Fruit fly (Drosophila melanogaster) whole organism, embryonic: ENCODE data around the gene Rdh.

ENCODE experiments used
- Antp ChIP-seq: fragments of 200-800 bp; sonication (Bioruptor generic); optimal IDR thresholded peaks from 3 replicates; lab custom pipeline; 2016; ENCODE audit warnings: missing biosample characterization, missing genetic modification characterization
- B-H1 ChIP-seq: fragments of 200-800 bp; sonication (Bioruptor generic); IDR thresholded peaks from 3 replicates; pipeline ENCODE4 v1.3.6; 2022; ENCODE audit warnings: missing biosample characterization, missing genetic modification characterization
- Blimp-1 ChIP-seq: fragments of 200-800 bp; sonication (Bioruptor generic); optimal IDR thresholded peaks from 3 replicates; lab custom pipeline; 2018; ENCODE audit warnings: missing biosample characterization, missing genetic modification characterization, mild to moderate bottlenecking, moderate library complexity, missing genetic modification reagents
- CG12744 ChIP-seq: fragments of 200-800 bp; sonication (Bioruptor generic); optimal IDR thresholded peaks from 2 replicates; lab custom pipeline; 2016; ENCODE audit warnings: missing biosample characterization, missing genetic modification characterization
- CG15073 ChIP-seq: fragments of 200-800 bp; sonication (Bioruptor generic); optimal IDR thresholded peaks from 2 replicates; lab custom pipeline; 2016; ENCODE audit warnings: missing biosample characterization, missing genetic modification characterization
- CG3065 ChIP-seq: fragments of 200-800 bp; sonication (Bioruptor generic); optimal IDR thresholded peaks from 2 replicates; lab custom pipeline; 2016; ENCODE audit warnings: missing biosample characterization, missing genetic modification characterization
- CG31365 ChIP-seq: fragments of 200-800 bp; sonication (Bioruptor generic); optimal IDR thresholded peaks from 2 replicates; lab custom pipeline; 2018; ENCODE audit warnings: missing biosample characterization, mild to moderate bottlenecking, missing genetic modification characterization
- CG31441 ChIP-seq: fragments of 200-800 bp; sonication (Bioruptor generic); IDR thresholded peaks from 2 replicates; pipeline ENCODE4 v1.3.6; 2022; ENCODE audit warnings: missing biosample characterization, missing genetic modification characterization
- CG42726 ChIP-seq: fragments of 200-800 bp; sonication (Bioruptor generic); IDR thresholded peaks from 2 replicates; pipeline ENCODE4 v1.3.6; 2022; ENCODE audit warnings: missing biosample characterization, missing genetic modification characterization; ENCODE audit not compliant: partially characterized antibody
- CG4617 ChIP-seq: fragments of 200-800 bp; sonication (Bioruptor generic); optimal IDR thresholded peaks from 3 replicates; lab custom pipeline; 2016; ENCODE audit warnings: missing biosample characterization, missing genetic modification characterization, borderline replicate concordance
- CG9727 ChIP-seq: fragments of 200-800 bp; sonication (Bioruptor generic); optimal IDR thresholded peaks from 3 replicates; lab custom pipeline; 2017; ENCODE audit warnings: missing biosample characterization, mild to moderate bottlenecking, missing genetic modification characterization
- Elba2 ChIP-seq: fragments of 200-800 bp; sonication (Bioruptor generic); optimal IDR thresholded peaks from 3 replicates; lab custom pipeline; 2016; ENCODE audit warnings: missing biosample characterization, missing genetic modification characterization
- HLH4C ChIP-seq: fragments of 200-800 bp; sonication (Bioruptor generic); IDR thresholded peaks from 3 replicates; pipeline ENCODE4 v1.3.6; 2022; ENCODE audit warnings: missing biosample characterization, missing genetic modification characterization; ENCODE audit not compliant: partially characterized antibody
- Hr78 ChIP-seq, 2 experiments: fragments of 200-800 bp in 1 of 2; fragments of >200 bp in 1 of 2; sonication (Bioruptor generic) in 1 of 2; optimal IDR thresholded peaks; 2 replicates each; lab custom pipeline; 2017 to 2019; ENCODE audit warnings: missing biosample characterization in 2 of 2, missing genetic modification characterization in 2 of 2, mild to moderate bottlenecking in 1 of 2, moderate library complexity in 1 of 2
- Lim3 ChIP-seq: fragments of 200-800 bp; sonication (Bioruptor generic); IDR thresholded peaks from 2 replicates; pipeline ENCODE4 v1.3.6; 2022; ENCODE audit warnings: missing biosample characterization, missing genetic modification characterization
- NfI ChIP-seq: fragments of 200-800 bp; sonication (Bioruptor generic); optimal IDR thresholded peaks from 3 replicates; lab custom pipeline; 2018; ENCODE audit warnings: missing biosample characterization, mild to moderate bottlenecking, missing genetic modification characterization, moderate library complexity
- Taf1 ChIP-seq: fragments of 200-800 bp; sonication (Bioruptor generic); IDR thresholded peaks from 2 replicates; pipeline ENCODE4 v1.3.6; 2022; ENCODE audit warnings: missing biosample characterization, missing genetic modification characterization
- Trl ChIP-seq, 3 experiments: fragments of >200 bp in 2 of 3; fragments of 200-800 bp in 1 of 3; sonication (Bioruptor generic) in 1 of 3; optimal IDR thresholded peaks; 2 replicates in 1 of 3; 3 replicates in 2 of 3; lab custom pipeline; 2016 to 2017; ENCODE audit warnings: missing biosample characterization in 1 of 3, missing genetic modification characterization in 1 of 3
- ato ChIP-seq: fragments of 200-800 bp; sonication (Bioruptor generic); IDR thresholded peaks from 2 replicates; pipeline ENCODE4 v1.3.6; 2022; ENCODE audit warnings: missing biosample characterization, missing genetic modification characterization; ENCODE audit not compliant: partially characterized antibody
- bcd ChIP-seq: fragments of 200-800 bp; sonication (Bioruptor generic); optimal IDR thresholded peaks from 2 replicates; lab custom pipeline; 2017; ENCODE audit warnings: missing biosample characterization, mild to moderate bottlenecking, missing genetic modification characterization
- br ChIP-seq: fragments of >200 bp; optimal IDR thresholded peaks from 2 replicates; lab custom pipeline; 2017
- bsh ChIP-seq, 2 experiments: fragments of 200-800 bp; sonication (Bioruptor generic); optimal IDR thresholded peaks; 2 replicates each; lab custom pipeline; 2017 to 2018; ENCODE audit warnings: mild to moderate bottlenecking in 2 of 2, missing biosample characterization in 2 of 2, missing genetic modification characterization in 2 of 2, moderate library complexity in 1 of 2
- cas ChIP-seq: fragments of 200-800 bp; sonication (Bioruptor generic); IDR thresholded peaks from 2 replicates; pipeline ENCODE4 v1.3.6; 2022; ENCODE audit warnings: missing biosample characterization, missing genetic modification characterization
- dmrt11E ChIP-seq: fragments of 200-800 bp; sonication (Bioruptor generic); optimal IDR thresholded peaks from 3 replicates; lab custom pipeline; 2018; ENCODE audit warnings: missing biosample characterization, mild to moderate bottlenecking, missing genetic modification characterization, moderate library complexity
- ewg ChIP-seq: fragments of 200-800 bp; sonication (Bioruptor generic); optimal IDR thresholded peaks from 3 replicates; lab custom pipeline; 2017; ENCODE audit warnings: mild to moderate bottlenecking, missing biosample characterization, missing genetic modification reagents, missing genetic modification characterization
- gem ChIP-seq: fragments of 200-800 bp; sonication (Bioruptor generic); optimal IDR thresholded peaks from 2 replicates; lab custom pipeline; 2019; ENCODE audit warnings: missing biosample characterization, mild to moderate bottlenecking, missing genetic modification characterization, moderate library complexity
- kni ChIP-seq: fragments of 200-800 bp; sonication (Bioruptor generic); optimal IDR thresholded peaks from 3 replicates; lab custom pipeline; 2017; ENCODE audit warnings: mild to moderate bottlenecking, missing biosample characterization, missing genetic modification reagents, missing genetic modification characterization
- onecut ChIP-seq: fragments of 200-800 bp; sonication (Bioruptor generic); IDR thresholded peaks from 2 replicates; pipeline ENCODE4 v1.3.6; 2022; ENCODE audit warnings: missing biosample characterization, missing genetic modification characterization
- p53 ChIP-seq: fragments of 200-800 bp; sonication (Bioruptor generic); optimal IDR thresholded peaks from 2 replicates; lab custom pipeline; 2016; ENCODE audit warnings: missing biosample characterization, missing genetic modification characterization
- pan ChIP-seq, 4 experiments: fragments of >200 bp in 3 of 4; fragments of 200-800 bp in 1 of 4; sonication (Bioruptor generic) in 1 of 4; optimal IDR thresholded peaks in 3 of 4; IDR thresholded peaks in 1 of 4; 2 replicates each; pipeline versions ENCODE4 v1.3.6 to Lab custom; 2017 to 2022; ENCODE audit warnings: missing biosample characterization in 2 of 4, missing genetic modification characterization in 2 of 4, mixed read lengths in 1 of 4
- pb ChIP-seq: fragments of 200-800 bp; sonication (Bioruptor generic); optimal IDR thresholded peaks from 3 replicates; lab custom pipeline; 2016; ENCODE audit warnings: missing biosample characterization, missing genetic modification characterization
- peb ChIP-seq: fragments of 200-800 bp; sonication (Bioruptor generic); IDR thresholded peaks from 2 replicates; pipeline ENCODE4 v1.3.6; 2022; ENCODE audit warnings: missing biosample characterization, missing genetic modification characterization
- pho ChIP-seq: fragments of 200-800 bp; sonication (Bioruptor generic); optimal IDR thresholded peaks from 2 replicates; lab custom pipeline; 2016; ENCODE audit warnings: missing biosample characterization, missing genetic modification characterization
- pita ChIP-seq: fragments of 200-800 bp; sonication (Bioruptor generic); optimal IDR thresholded peaks from 2 replicates; lab custom pipeline; 2017; ENCODE audit warnings: missing biosample characterization, mild to moderate bottlenecking, missing genetic modification characterization
- shn ChIP-seq: fragments of 200-800 bp; sonication (Bioruptor generic); optimal IDR thresholded peaks from 3 replicates; lab custom pipeline; 2016; ENCODE audit warnings: missing biosample characterization, missing genetic modification characterization
- sim ChIP-seq: fragments of 200-800 bp; sonication (Bioruptor generic); IDR thresholded peaks from 2 replicates; pipeline ENCODE4 v1.3.6; 2022; ENCODE audit warnings: missing biosample characterization, missing genetic modification characterization
- sug ChIP-seq: fragments of 200-800 bp; optimal IDR thresholded peaks from 2 replicates; lab custom pipeline; 2019; ENCODE audit warnings: missing biosample characterization, mild to moderate bottlenecking, missing genetic modification characterization, moderate library complexity
- zf30C ChIP-seq: fragments of 200-800 bp; sonication (Bioruptor generic); optimal IDR thresholded peaks from 3 replicates; lab custom pipeline; 2018; ENCODE audit warnings: missing biosample characterization, mild to moderate bottlenecking, missing genetic modification characterization
- zfh1 ChIP-seq: fragments of 200-800 bp; sonication (Bioruptor generic); IDR thresholded peaks from 3 replicates; pipeline ENCODE4 v1.3.6; 2022; ENCODE audit warnings: missing biosample characterization, missing genetic modification characterization

Gene Rdh

DNA sequence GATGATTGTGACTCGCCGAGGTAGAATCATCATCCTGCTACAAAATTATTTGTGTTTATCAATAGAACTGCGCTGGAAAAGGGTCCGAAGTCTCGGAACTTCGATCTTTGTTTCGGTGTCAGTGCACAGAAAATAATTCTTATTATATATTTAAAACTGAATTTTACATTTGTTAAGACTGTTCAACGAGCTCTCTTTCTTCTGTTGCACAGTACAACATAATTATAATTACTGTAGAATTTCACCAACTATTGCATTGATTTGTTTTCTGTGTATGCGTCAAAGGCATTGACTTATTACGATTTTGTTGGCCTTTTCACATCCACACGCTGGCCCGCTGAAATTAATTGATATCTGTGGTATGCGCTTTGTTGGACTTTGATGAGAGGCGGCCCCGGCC lies 38.2 kb downstream of the Rdh start (continued):
- TF ChIP-seq shn (GFP tag; lab: Kevin White, UChicago): no peak
- TF ChIP-seq CG31365 (tag; lab: Kevin White, UChicago): no peak
- no peak for TF ChIP-seq Lim3
- no peak for TF ChIP-seq ewg
- no peak for TF ChIP-seq CG31441 (GFP tag; lab: Robert Waterston, UW)
- TF ChIP-seq ato (GFP tag; lab: Robert Waterston, UW): no peak
- TF ChIP-seq Elba2 (GFP tag; lab: Kevin White, UChicago): no peak
- TF ChIP-seq HLH4C: no peak
- TF ChIP-seq pan (optimal IDR thresholded peaks at IDR 0.05; lab: Kevin White, UChicago): no peak
- TF ChIP-seq pan (GFP tag; optimal IDR thresholded peaks at IDR 0.05 in 1 of 2, IDR thresholded peaks at IDR 0.05 in 1 of 2): no peak
- no peak for TF ChIP-seq p53 (GFP tag; lab: Kevin White, UChicago)
- no peak for TF ChIP-seq CG12744 (GFP tag; lab: Kevin White, UChicago)
- TF ChIP-seq Blimp-1 (GFP tag; lab: Kevin White, UChicago): peak; percentile 2
- no peak for TF ChIP-seq Trl (optimal IDR thresholded peaks at IDR 0.05; lab: Kevin White, UChicago)
- TF ChIP-seq Trl (GFP tag; optimal IDR thresholded peaks at IDR 0.05; lab: Kevin White, UChicago): no peak
- TF ChIP-seq sim: no peak
- no peak for TF ChIP-seq pb (GFP tag; lab: Kevin White, UChicago)
- no peak for TF ChIP-seq Taf1 (GFP tag; lab: Robert Waterston, UW)
- TF ChIP-seq Antp (GFP tag; lab: Kevin White, UChicago): no peak
- no peak for TF ChIP-seq bcd (GFP tag; lab: Kevin White, UChicago)
- TF ChIP-seq B-H1 (GFP tag; lab: Robert Waterston, UW): no peak
- TF ChIP-seq NfI (GFP tag; lab: Kevin White, UChicago): no peak
- TF ChIP-seq Hr78 (GFP tag; optimal IDR thresholded peaks at IDR 0.05; lab: Kevin White, UChicago): no peak
- TF ChIP-seq gem (tag; lab: Kevin White, UChicago): peak; percentile 36
- no peak for TF ChIP-seq onecut (GFP tag; lab: Robert Waterston, UW)
- TF ChIP-seq CG3065 (GFP tag; lab: Kevin White, UChicago): no peak
- peak; percentile 41 for TF ChIP-seq dmrt11E (tag; lab: Kevin White, UChicago)
- no peak for TF ChIP-seq sug (tag; lab: Kevin White, UChicago)
- TF ChIP-seq zfh1 (GFP tag; lab: Robert Waterston, UW): 0 out of 3 replicates have a peak, but pooled peaks have one; percentile 32
- no peak for TF ChIP-seq cas (GFP tag; lab: Robert Waterston, UW)
- no peak for TF ChIP-seq pho (GFP tag; lab: Kevin White, UChicago)
- no peak for TF ChIP-seq br (lab: Kevin White, UChicago)
- no peak for TF ChIP-seq pita (GFP tag; lab: Kevin White, UChicago)
- TF ChIP-seq CG42726 (GFP tag; lab: Robert Waterston, UW): no peak
- TF ChIP-seq kni (GFP tag; lab: Kevin White, UChicago): no peak
- no peak for TF ChIP-seq CG15073 (GFP tag; lab: Kevin White, UChicago)
- TF ChIP-seq CG4617 (GFP tag; lab: Kevin White, UChicago): no peak
- peak; percentile 46 for TF ChIP-seq zf30C (GFP tag; lab: Kevin White, UChicago)
- no peak for TF ChIP-seq peb (GFP tag; lab: Robert Waterston, UW)
- TF ChIP-seq bsh (GFP tag; optimal IDR thresholded peaks at IDR 0.05; lab: Kevin White, UChicago): peak in 1 of 2 experiments; percentile 38
- TF ChIP-seq CG9727 (GFP tag; lab: Kevin White, UChicago): peak; percentile 38
